Fruit fly (Drosophila melanogaster) S2 (cell line): ENCODE results near the gene TotM.
A peak's percentile ranks its signal among the peaks of the same experiment; 100 is the strongest.

Source experiments
- CG8478 ChIP-seq: fragments of >200 bp; optimal IDR thresholded peaks from 2 replicates; lab custom pipeline; 2018
- CTCF ChIP-seq, 2 experiments: fragments of >200 bp; optimal IDR thresholded peaks; 2 replicates each; lab custom pipeline; 2018

The TotM gene

dm6 chr2L:5309369-5309768, 20.3 kb upstream of the TotM start:
- TF ChIP-seq CG8478 (no peak), CTCF (optimal IDR thresholded peaks at IDR 0.05; lab: Kevin White, UChicago) (no peak)

DNA sequence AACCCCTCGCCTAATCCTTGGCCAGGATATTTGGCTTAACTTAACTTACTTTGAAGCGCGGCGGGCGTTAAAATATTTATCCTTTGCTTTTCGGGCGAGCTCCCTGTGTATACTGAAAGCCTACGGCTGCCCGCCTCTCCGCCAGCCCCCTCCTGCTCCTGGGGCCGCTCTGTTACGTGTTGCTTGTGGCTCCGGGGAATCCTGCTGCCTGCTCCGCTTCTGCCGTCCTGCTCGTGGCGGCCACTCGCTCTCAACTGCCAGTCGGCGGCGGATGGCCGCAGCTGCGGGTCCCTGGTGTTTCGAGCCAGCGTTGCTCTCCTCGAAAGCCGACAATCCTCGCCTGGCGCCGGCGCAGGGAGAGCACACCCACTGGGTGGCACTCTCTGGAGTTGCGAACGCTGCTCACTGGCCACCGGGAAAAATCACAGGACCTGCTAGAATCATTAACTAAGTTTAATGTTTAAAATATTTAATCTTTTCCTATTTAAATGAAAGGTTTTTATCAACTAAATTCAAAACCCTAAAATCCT, 15.0 kb upstream of the TotM start, which contains the start of gene CG14024:
TSS of gene CG14024 (minus strand) at position 266 of the 530 bp plus-strand sequence.
- TF ChIP-seq CG8478 (no peak), CTCF (optimal IDR thresholded peaks at IDR 0.05; lab: Kevin White, UChicago) (no peak)

- no peak for TF ChIP-seq CG8478
- TF ChIP-seq CTCF (optimal IDR thresholded peaks at IDR 0.05; lab: Kevin White, UChicago): no peak
Observed at dm6 chr2L:5320063-5320462, 9.6 kb upstream of the TotM start.

DNA sequence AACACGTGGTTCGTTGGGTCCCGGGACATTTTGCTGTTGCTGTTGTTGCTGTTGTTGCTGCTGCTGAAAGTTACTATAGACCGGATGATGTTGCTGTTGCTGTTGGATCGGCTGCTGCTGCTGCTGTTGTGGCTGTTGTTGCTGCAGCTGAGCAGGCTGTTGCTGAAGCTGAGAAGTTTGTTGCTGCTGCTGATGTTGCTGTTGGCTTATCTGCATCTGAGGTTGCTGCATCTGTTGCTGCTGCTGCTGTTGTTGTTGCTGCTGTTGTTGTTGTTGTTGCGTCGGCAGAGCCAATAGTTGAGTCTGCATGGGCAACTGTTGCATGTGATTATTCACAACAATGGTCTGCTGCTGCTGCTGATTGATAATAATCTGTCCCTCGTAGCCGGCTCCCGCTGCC, 8.6 kb upstream of the TotM start:
- TF ChIP-seq CG8478 (no peak), CTCF (optimal IDR thresholded peaks at IDR 0.05; lab: Kevin White, UChicago) (no peak)

- TF ChIP-seq CG8478 (no peak), CTCF (optimal IDR thresholded peaks at IDR 0.05; lab: Kevin White, UChicago) (no peak)
Observed at dm6 chr2L:5324958-5325850, 4.5 kb upstream of the TotM start.

- TF ChIP-seq CG8478: no peak
- TF ChIP-seq CTCF (optimal IDR thresholded peaks at IDR 0.05; lab: Kevin White, UChicago): no peak
Observed at dm6 chr2L:5326414-5327265, 3.0 kb upstream of the TotM start, which contains the start of the genes Ncoa6 and cype. Ncoa6 (minus strand) TSS chr2L:5326683. cype (plus strand) TSS chr2L:5327227.

dm6 chr2L:5327266-5327621, 2.4 kb upstream of the TotM start:
- TF ChIP-seq CTCF (optimal IDR thresholded peaks at IDR 0.05; lab: Kevin White, UChicago) (no peak), CG8478 (no peak)

- TF ChIP-seq CG8478: no peak
- TF ChIP-seq CTCF (optimal IDR thresholded peaks at IDR 0.05; lab: Kevin White, UChicago): peak; percentile 56 to 68
Observed at dm6 chr2L:5328829-5329499, 693 bp upstream of the TotM start, which contains the start of gene CG14022. CG14022 (minus strand) TSS chr2L:5328879.

- TF ChIP-seq CTCF (optimal IDR thresholded peaks at IDR 0.05; lab: Kevin White, UChicago) (no peak), CG8478 (no peak)
Observed at dm6 chr2L:5332574-5332973, 2.9 kb downstream of the TotM start.

DNA sequence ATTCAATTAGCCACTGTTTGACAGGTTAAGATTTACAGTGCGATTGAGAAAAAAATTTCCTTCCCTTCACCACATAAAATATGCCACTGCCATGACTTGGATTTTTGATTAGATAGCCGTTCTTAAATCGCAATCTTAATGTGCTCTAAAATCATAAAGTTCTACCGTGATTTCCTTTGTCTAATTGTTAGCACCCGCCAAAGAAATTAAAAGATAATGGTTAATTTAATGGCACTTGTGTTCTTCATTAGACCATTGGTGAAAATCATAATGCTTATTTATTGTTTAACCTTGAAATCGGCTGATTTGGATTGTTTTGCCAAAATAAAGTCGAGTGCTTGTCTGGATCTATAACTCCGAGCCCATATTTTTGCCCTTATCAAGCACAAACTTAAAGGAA, 7.5 kb downstream of the TotM start:
- TF ChIP-seq CTCF (optimal IDR thresholded peaks at IDR 0.05; lab: Kevin White, UChicago): no peak
- TF ChIP-seq CG8478: no peak

DNA sequence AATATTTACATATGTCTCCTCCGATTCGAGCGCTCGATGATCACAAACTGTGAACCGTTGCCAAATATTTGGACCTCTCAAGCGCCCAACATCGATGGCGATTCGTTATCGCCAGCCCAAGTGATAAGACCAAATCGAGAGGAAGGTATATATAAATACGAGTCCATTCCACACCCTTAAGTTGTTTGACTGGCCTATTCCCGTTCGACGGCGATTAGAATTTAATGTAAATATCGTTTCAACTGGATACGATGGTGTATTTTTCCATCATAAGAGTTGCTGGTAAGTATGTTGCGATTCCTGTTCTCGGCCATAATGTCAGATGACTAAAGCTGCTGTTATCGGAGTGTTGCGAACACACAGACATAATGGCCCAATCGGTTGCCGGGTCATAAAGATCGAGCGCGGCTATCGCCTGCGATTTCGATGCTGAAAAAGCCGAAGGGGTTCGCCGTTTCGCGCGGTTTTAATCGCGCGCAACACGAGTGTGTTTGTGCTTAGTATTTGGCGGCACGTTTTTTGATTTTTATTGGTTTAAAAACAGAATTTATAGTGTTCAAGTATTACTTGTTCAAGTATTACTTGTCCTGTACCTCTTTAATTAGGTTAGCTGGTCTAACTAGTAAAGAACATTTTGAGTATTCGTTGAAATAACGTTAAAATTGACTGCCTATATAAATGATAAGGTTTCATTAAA, 8.5 kb downstream of the TotM start, which contains the start of gene fusl:
TSS of gene fusl (minus strand) at position 50 of the 697 bp plus-strand sequence.
- TF ChIP-seq CG8478 (no peak), CTCF (optimal IDR thresholded peaks at IDR 0.05; lab: Kevin White, UChicago) (no peak)

DNA sequence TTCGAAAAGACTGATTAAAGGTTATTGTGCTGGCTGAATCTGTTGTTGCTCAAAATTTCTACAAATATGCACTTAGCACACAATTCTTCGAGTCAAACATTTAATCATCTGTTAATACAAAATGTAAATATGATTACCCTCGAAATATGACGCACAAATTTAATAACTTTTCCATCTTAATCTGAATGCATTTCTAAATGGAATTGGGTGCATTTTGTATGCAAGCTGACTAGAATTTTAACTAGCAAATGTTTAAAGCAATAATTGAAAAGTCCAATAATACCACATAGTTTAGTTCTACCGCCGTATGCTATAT, 9.0 kb downstream of the TotM start:
- TF ChIP-seq CG8478 (no peak), CTCF (optimal IDR thresholded peaks at IDR 0.05; lab: Kevin White, UChicago) (no peak)

- no peak for TF ChIP-seq CG8478
- no peak for TF ChIP-seq CTCF (optimal IDR thresholded peaks at IDR 0.05; lab: Kevin White, UChicago)
Observed at dm6 chr2L:5341015-5341608, 11.5 kb downstream of the TotM start.
